Worm (Caenorhabditis elegans): ENCODE data around the gene Y39A1A.9.

ce11 chrIII:10652833-10653232 lies 19.5 kb upstream of the Y39A1A.9 start:
- TF ChIP-seq fos-1 (tag; optimal IDR thresholded peaks at IDR 0.05): no peak
- TF ChIP-seq egl-27 (tag; optimal IDR thresholded peaks at IDR 0.05): no peak
- TF ChIP-seq nhr-6 (tag; optimal IDR thresholded peaks at IDR 0.05): no peak
- TF ChIP-seq snpc-4 (tag; optimal IDR thresholded peaks at IDR 0.05): no peak
- TF ChIP-seq aly-2 (tag; optimal IDR thresholded peaks at IDR 0.05): no peak
- no peak for TF ChIP-seq sma-3 (GFP tag; optimal IDR thresholded peaks at IDR 0.05)
